1 worm cellular context compared by ENCODE assay signal in genomic region chrIV:12044844-12045738, ce11.
TF ChIP-seq lines count a peak whose summit lies in the region.

No protein-coding gene starts in this region.

TF ChIP-seq in whole organism, L1 larva, 84 proteins besides CTCF, POLR2A, EP300 and RAD21 (continued from another document):
- no peak for TF ChIP-seq zip-4 (GFP tag; optimal IDR thresholded peaks at IDR 0.05; lab: Kevin White, UChicago)
- TF ChIP-seq ceh-63 (GFP tag; optimal IDR thresholded peaks at IDR 0.05; lab: Kevin White, UChicago) = no peak
- TF ChIP-seq grh-1 (GFP tag; IDR thresholded peaks at IDR 0.05; lab: Robert Waterston, UW) = no peak
- no peak for TF ChIP-seq ets-5 (GFP tag; IDR thresholded peaks at IDR 0.05; lab: Robert Waterston, UW)
- TF ChIP-seq lin-35 (GFP tag; optimal IDR thresholded peaks at IDR 0.05; lab: Kevin White, UChicago) = no peak
- no peak for TF ChIP-seq unc-86 (tag; optimal IDR thresholded peaks at IDR 0.05; lab: Kevin White, UChicago)
- no peak for TF ChIP-seq sup-37 (GFP tag; optimal IDR thresholded peaks at IDR 0.05; lab: Kevin White, UChicago)
- no peak for TF ChIP-seq C34B4.2 (tag; optimal IDR thresholded peaks at IDR 0.05; lab: Kevin White, UChicago)
- no peak for TF ChIP-seq F16B12.6 (tag; optimal IDR thresholded peaks at IDR 0.05; lab: Kevin White, UChicago)
- TF ChIP-seq nhr-12 (tag; optimal IDR thresholded peaks at IDR 0.05; lab: Kevin White, UChicago) = no peak
- TF ChIP-seq sox-4 (tag; optimal IDR thresholded peaks at IDR 0.05; lab: Kevin White, UChicago) = no peak
- TF ChIP-seq nhr-28 (tag; optimal IDR thresholded peaks at IDR 0.05; lab: Kevin White, UChicago) = no peak
- no peak for TF ChIP-seq unc-30 (tag; optimal IDR thresholded peaks at IDR 0.05; lab: Kevin White, UChicago)
- TF ChIP-seq nhr-11 (tag; optimal IDR thresholded peaks at IDR 0.05; lab: Kevin White, UChicago) = no peak
- TF ChIP-seq mep-1 (tag; optimal IDR thresholded peaks at IDR 0.05; lab: Kevin White, UChicago) = no peak
- no peak for TF ChIP-seq unc-98 (GFP tag; IDR thresholded peaks at IDR 0.05; lab: Robert Waterston, UW)
- TF ChIP-seq blmp-1 (tag; optimal IDR thresholded peaks at IDR 0.05; lab: Kevin White, UChicago) = peak; percentile 69
- TF ChIP-seq fos-1 (tag; optimal IDR thresholded peaks at IDR 0.05; lab: Kevin White, UChicago) = no peak
- no peak for TF ChIP-seq xbp-1 (tag; optimal IDR thresholded peaks at IDR 0.05; lab: Kevin White, UChicago)
- TF ChIP-seq pax-3 (tag; optimal IDR thresholded peaks at IDR 0.05; lab: Kevin White, UChicago) = no peak
- no peak for TF ChIP-seq ceh-90 (tag; optimal IDR thresholded peaks at IDR 0.05; lab: Kevin White, UChicago)
